Worm (Caenorhabditis elegans) whole organism, L4 larva: Measurements from ENCODE around the gene glb-11.

Source experiments
- R02D3.7 ChIP-seq: fragments of 150-350 bp; sonication (generic microtip); optimal IDR thresholded peaks from 3 replicates; lab custom pipeline; 2014; ENCODE audit warnings: missing biosample characterization, missing genetic modification characterization
- Y48G9A.11 ChIP-seq: fragments of 200-800 bp; sonication (Bioruptor generic); IDR thresholded peaks from 2 replicates; pipeline ENCODE4 v1.3.6; 2022; ENCODE audit warnings: missing genetic modification reagents, missing genetic modification characterization, missing compliant biosample characterization
- Y75B8A.6 ChIP-seq: fragments of 200-800 bp; sonication (Bioruptor generic); IDR thresholded peaks from 2 replicates; pipeline ENCODE4 v1.3.6; 2022; ENCODE audit warnings: missing genetic modification reagents, missing genetic modification characterization, missing compliant biosample characterization
- ZK546.5 ChIP-seq, 2 experiments: sonication (generic microtip); optimal IDR thresholded peaks; 2 replicates each; lab custom pipeline; 2017; ENCODE audit warnings: missing biosample characterization in 2 of 2, missing genetic modification characterization in 2 of 2
- ama-1 ChIP-seq: fragments of 150-350 bp; optimal IDR thresholded peaks from 2 replicates; lab custom pipeline; 2014; ENCODE audit warnings: inconsistent platforms, mixed read lengths
- ceh-20 ChIP-seq: fragments of 200-800 bp; sonication (Bioruptor generic); IDR thresholded peaks from 2 replicates; pipeline ENCODE4 v1.3.6; 2022; ENCODE audit warnings: missing genetic modification reagents, missing genetic modification characterization, missing compliant biosample characterization
- ceh-28 ChIP-seq: fragments of 150-350 bp; optimal IDR thresholded peaks from 2 replicates; lab custom pipeline; 2014; ENCODE audit warnings: missing biosample characterization, missing genetic modification reagents, missing genetic modification characterization
- cey-2 ChIP-seq: sonication (generic microtip); optimal IDR thresholded peaks from 3 replicates; lab custom pipeline; 2017; ENCODE audit warnings: missing genetic modification characterization, mild to moderate bottlenecking, missing compliant biosample characterization, antibody characterized with exemption, borderline replicate concordance; ENCODE audit not compliant: insufficient read depth
- ctbp-1 ChIP-seq: fragments of 200-800 bp; sonication (Bioruptor generic); IDR thresholded peaks from 2 replicates; pipeline ENCODE4 v1.3.6; 2022; ENCODE audit warnings: missing genetic modification reagents, missing genetic modification characterization, missing compliant biosample characterization
- daf-16 ChIP-seq, 3 experiments: sonication (generic microtip); optimal IDR thresholded peaks; 2 replicates each; lab custom pipeline; 2016 to 2017; ENCODE audit warnings: missing genetic modification characterization in 3 of 3, missing genetic modification reagents in 3 of 3, mild to moderate bottlenecking in 2 of 3, missing compliant biosample characterization in 2 of 3, missing biosample characterization in 1 of 3, moderate library complexity in 1 of 3
- daf-19 ChIP-seq: fragments of 200-800 bp; sonication (Bioruptor generic); conservative IDR thresholded peaks from 2 replicates; pipeline ENCODE4 v1.3.6; 2022; ENCODE audit warnings: missing genetic modification characterization, missing compliant biosample characterization
- dmd-6 ChIP-seq: fragments of 200-800 bp; sonication (Bioruptor generic); IDR thresholded peaks from 2 replicates; pipeline ENCODE4 v1.3.6; 2022; ENCODE audit warnings: missing genetic modification reagents, missing genetic modification characterization, missing compliant biosample characterization
- dmd-9 ChIP-seq: fragments of 200-800 bp; sonication (Bioruptor generic); IDR thresholded peaks from 2 replicates; pipeline ENCODE4 v1.3.6; 2022; ENCODE audit warnings: missing genetic modification reagents, missing genetic modification characterization, missing compliant biosample characterization
- duxl-1 ChIP-seq: sonication (generic microtip); optimal IDR thresholded peaks from 2 replicates; lab custom pipeline; 2016; ENCODE audit warnings: mild to moderate bottlenecking, missing genetic modification characterization, moderate library complexity, missing compliant biosample characterization; ENCODE audit not compliant: poor library complexity
- egl-27 ChIP-seq: sonication (generic microtip); optimal IDR thresholded peaks from 3 replicates; lab custom pipeline; 2017; ENCODE audit warnings: missing biosample characterization, missing genetic modification reagents, missing genetic modification characterization
- gei-8 ChIP-seq: fragments of 200-800 bp; sonication (Bioruptor generic); optimal IDR thresholded peaks from 2 replicates; lab custom pipeline; 2018; ENCODE audit warnings: mild to moderate bottlenecking, missing genetic modification characterization, missing compliant biosample characterization
- hif-1 ChIP-seq, 2 experiments: sonication (generic microtip); optimal IDR thresholded peaks; 2 replicates each; lab custom pipeline; 2016 to 2017; ENCODE audit warnings: missing compliant biosample characterization in 2 of 2, missing genetic modification characterization in 2 of 2, missing genetic modification reagents in 2 of 2, missing genotype in 2 of 2, mild to moderate bottlenecking in 1 of 2
- hlh-11 ChIP-seq: fragments of 200-800 bp; sonication (Bioruptor generic); optimal IDR thresholded peaks from 2 replicates; lab custom pipeline; 2018; ENCODE audit warnings: mild to moderate bottlenecking, missing genetic modification characterization, missing compliant biosample characterization
- hlh-30 ChIP-seq: sonication (generic microtip); optimal IDR thresholded peaks from 2 replicates; lab custom pipeline; 2017; ENCODE audit warnings: antibody characterized with exemption, mild to moderate bottlenecking, missing genetic modification characterization, missing compliant biosample characterization; ENCODE audit not compliant: insufficient read depth
- hmg-1.1 ChIP-seq: fragments of 200-800 bp; sonication (Bioruptor generic); IDR thresholded peaks from 2 replicates; pipeline ENCODE4 v1.3.6; 2022; ENCODE audit warnings: missing genetic modification reagents, missing genetic modification characterization, missing compliant biosample characterization
- jun-1 ChIP-seq: fragments of 150-350 bp; optimal IDR thresholded peaks from 2 replicates; lab custom pipeline; 2014; ENCODE audit warnings: missing biosample characterization, missing genetic modification reagents, missing genetic modification characterization
- lin-1 ChIP-seq: fragments of 200-800 bp; sonication (Bioruptor generic); IDR thresholded peaks from 2 replicates; pipeline ENCODE4 v1.3.6; 2022; ENCODE audit warnings: missing genetic modification reagents, missing genetic modification characterization, missing compliant biosample characterization
- lin-13 ChIP-seq: fragments of 150-350 bp; optimal IDR thresholded peaks from 2 replicates; lab custom pipeline; 2014; ENCODE audit warnings: missing biosample characterization, missing genetic modification reagents, missing genetic modification characterization
- lin-15B ChIP-seq: fragments of 150-350 bp; sonication (generic microtip); optimal IDR thresholded peaks from 3 replicates; lab custom pipeline; 2014; ENCODE audit warnings: missing biosample characterization, missing genetic modification characterization
- lir-3 ChIP-seq: sonication (generic microtip); optimal IDR thresholded peaks from 2 replicates; lab custom pipeline; 2016; ENCODE audit warnings: mild to moderate bottlenecking, missing genetic modification characterization, missing compliant biosample characterization
- lsy-2 ChIP-seq, 2 experiments: fragments of 150-350 bp in 1 of 2; sonication (generic microtip) in 1 of 2; optimal IDR thresholded peaks; 2 replicates each; lab custom pipeline; 2014 to 2017; ENCODE audit warnings: missing biosample characterization in 2 of 2, missing genetic modification characterization in 2 of 2
- mdt-29 ChIP-seq: fragments of 200-800 bp; sonication (Bioruptor generic); IDR thresholded peaks from 2 replicates; pipeline ENCODE4 v1.3.6; 2022; ENCODE audit warnings: missing genetic modification reagents, missing genetic modification characterization, missing compliant biosample characterization
- mes-2 ChIP-seq: sonication (generic microtip); optimal IDR thresholded peaks from 2 replicates; lab custom pipeline; 2016; ENCODE audit warnings: missing genotype, mild to moderate bottlenecking, missing genetic modification characterization, missing compliant biosample characterization; ENCODE audit not compliant: poor library complexity, severe bottlenecking
- mxl-2 ChIP-seq: fragments of 200-800 bp; sonication (Bioruptor generic); conservative IDR thresholded peaks from 2 replicates; pipeline ENCODE4 v1.3.6; 2022; ENCODE audit warnings: missing genetic modification reagents, missing genetic modification characterization, missing compliant biosample characterization
- mxl-3 ChIP-seq: fragments of 200-800 bp; sonication (Bioruptor generic); optimal IDR thresholded peaks from 2 replicates; lab custom pipeline; 2018; ENCODE audit warnings: mild to moderate bottlenecking, missing genetic modification characterization, missing compliant biosample characterization
- nhr-102 ChIP-seq: sonication (generic microtip); optimal IDR thresholded peaks from 2 replicates; lab custom pipeline; 2016; ENCODE audit warnings: mild to moderate bottlenecking, missing genetic modification characterization, moderate library complexity, missing compliant biosample characterization
- nhr-42 ChIP-seq: fragments of 200-800 bp; sonication (Bioruptor generic); IDR thresholded peaks from 2 replicates; pipeline ENCODE4 v1.3.6; 2022; ENCODE audit warnings: missing genetic modification characterization, missing compliant biosample characterization
- pqm-1 ChIP-seq: sonication (generic microtip); optimal IDR thresholded peaks from 2 replicates; lab custom pipeline; 2017; ENCODE audit warnings: missing biosample characterization, missing genetic modification characterization
- rbr-2 ChIP-seq: sonication (generic microtip); optimal IDR thresholded peaks from 2 replicates; lab custom pipeline; 2016; ENCODE audit warnings: missing genotype, missing genetic modification characterization, missing compliant biosample characterization
- saeg-2 ChIP-seq: fragments of 200-800 bp; sonication (Bioruptor generic); IDR thresholded peaks from 2 replicates; pipeline ENCODE4 v1.3.6; 2022; ENCODE audit warnings: missing genetic modification reagents, missing genetic modification characterization, missing compliant biosample characterization
- sdz-12 ChIP-seq: fragments of 200-800 bp; sonication (Bioruptor generic); optimal IDR thresholded peaks from 2 replicates; lab custom pipeline; 2018; ENCODE audit warnings: mild to moderate bottlenecking, missing genetic modification characterization, missing compliant biosample characterization
- set-16 ChIP-seq: fragments of 200-800 bp; sonication (Bioruptor generic); IDR thresholded peaks from 2 replicates; pipeline ENCODE4 v1.3.6; 2022; ENCODE audit warnings: missing genetic modification reagents, missing genetic modification characterization, missing compliant biosample characterization
- skn-1 ChIP-seq: fragments of 150-350 bp; optimal IDR thresholded peaks from 2 replicates; lab custom pipeline; 2014; ENCODE audit warnings: missing biosample characterization, missing genetic modification characterization
- snpc-1.2 ChIP-seq: fragments of 200-800 bp; sonication (Bioruptor generic); IDR thresholded peaks from 2 replicates; pipeline ENCODE4 v1.3.6; 2022; ENCODE audit warnings: missing genetic modification reagents, missing genetic modification characterization, missing compliant biosample characterization
- snpc-4 ChIP-seq: fragments of 150-350 bp; optimal IDR thresholded peaks from 2 replicates; lab custom pipeline; 2014; ENCODE audit warnings: missing biosample characterization, missing genetic modification characterization
- spr-1 ChIP-seq: sonication (generic microtip); optimal IDR thresholded peaks from 2 replicates; lab custom pipeline; 2016; ENCODE audit warnings: mild to moderate bottlenecking, missing genetic modification characterization, missing compliant biosample characterization
- unc-62 ChIP-seq, 3 experiments: fragments of 150-350 bp in 1 of 3; sonication (generic microtip); optimal IDR thresholded peaks in 2 of 3; peaks in 1 of 3; 1 replicate in 1 of 3; 2 replicates in 2 of 3; lab custom pipeline; 2014 to 2017; ENCODE audit warnings: missing biosample characterization in 3 of 3, missing genetic modification characterization in 3 of 3, missing genetic modification reagents in 3 of 3, missing genotype in 1 of 3
- zag-1 ChIP-seq: fragments of 150-350 bp; optimal IDR thresholded peaks from 2 replicates; lab custom pipeline; 2014; ENCODE audit warnings: missing biosample characterization, missing genetic modification characterization
- zip-11 ChIP-seq: fragments of 200-800 bp; sonication (Bioruptor generic); IDR thresholded peaks from 2 replicates; pipeline ENCODE4 v1.3.6; 2022; ENCODE audit warnings: missing genetic modification characterization, missing compliant biosample characterization
- ztf-11 ChIP-seq: fragments of 150-350 bp; optimal IDR thresholded peaks from 2 replicates; lab custom pipeline; 2014; ENCODE audit warnings: missing biosample characterization, missing genetic modification characterization

The glb-11 gene

DNA sequence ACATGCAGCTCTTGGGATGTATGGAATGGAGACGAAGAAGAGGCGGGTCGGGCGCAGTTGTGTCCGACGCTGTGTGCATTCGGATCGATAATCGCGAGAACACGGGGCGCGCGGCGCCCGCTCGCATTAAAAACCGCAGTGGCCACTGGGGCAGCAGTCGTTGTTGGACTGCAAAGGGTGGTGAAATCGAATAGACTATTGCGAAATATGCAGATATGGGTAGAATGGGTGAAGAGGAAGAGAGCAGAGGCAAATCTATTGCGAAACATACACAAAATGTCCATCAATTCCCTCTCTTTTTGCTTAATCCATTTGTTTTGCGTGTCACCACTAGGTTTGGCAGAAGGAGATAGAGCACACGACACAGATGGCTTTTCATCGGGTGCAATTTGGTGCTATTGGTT lies 26.1 kb upstream of the glb-11 start (continued):
- TF ChIP-seq gei-8: no peak
- no peak for TF ChIP-seq zag-1
- peak; percentile 64 for TF ChIP-seq mes-2 (tag; lab: Kevin White, UChicago)
- TF ChIP-seq egl-27 (tag; lab: Kevin White, UChicago): no peak
- 0 out of 2 replicates have a peak, but pooled peaks have one; percentile 7 for TF ChIP-seq dmd-9 (GFP tag; lab: Robert Waterston, UW)
- TF ChIP-seq zip-11: no peak
- TF ChIP-seq spr-1 (tag; lab: Kevin White, UChicago): peak; percentile 10
- TF ChIP-seq pqm-1 (tag; lab: Kevin White, UChicago): no peak
- TF ChIP-seq set-16 (GFP tag; lab: Robert Waterston, UW): peak; percentile 68
- peak; percentile 57 for TF ChIP-seq hlh-11 (tag; lab: Kevin White, UChicago)
- TF ChIP-seq skn-1 (tag; lab: Kevin White, UChicago): no peak
- TF ChIP-seq cey-2: no peak
- TF ChIP-seq ceh-20 (GFP tag; lab: Robert Waterston, UW): peak; percentile 82
- TF ChIP-seq nhr-102 (tag; lab: Kevin White, UChicago): no peak
- TF ChIP-seq snpc-4 (tag; lab: Kevin White, UChicago): no peak
- no peak for TF ChIP-seq sdz-12 (GFP tag; lab: Kevin White, UChicago)
- TF ChIP-seq saeg-2: 0 out of 2 replicates have a peak, but pooled peaks have one; percentile 10
- TF ChIP-seq duxl-1 (tag; lab: Kevin White, UChicago): no peak
- TF ChIP-seq mxl-3 (GFP tag; lab: Kevin White, UChicago): peak; percentile 26
- TF ChIP-seq unc-62 (GFP tag; optimal IDR thresholded peaks at IDR 0.05 in 1 of 2; lab: Kevin White, UChicago): peak in 1 of 2 experiments; percentile 48
- no peak for TF ChIP-seq unc-62 (tag; optimal IDR thresholded peaks at IDR 0.05; lab: Kevin White, UChicago)
- TF ChIP-seq ceh-28 (tag; lab: Kevin White, UChicago): peak; percentile 76
- TF ChIP-seq lir-3 (tag; lab: Kevin White, UChicago): peak; percentile 7
- TF ChIP-seq lsy-2 (tag; optimal IDR thresholded peaks at IDR 0.05; lab: Kevin White, UChicago): peak; percentile 67 to 87
- no peak for TF ChIP-seq daf-16 (GFP tag; optimal IDR thresholded peaks at IDR 0.05; lab: Kevin White, UChicago)
- TF ChIP-seq daf-16 (tag; optimal IDR thresholded peaks at IDR 0.05; lab: Kevin White, UChicago): no peak
- TF ChIP-seq hlh-30: peak; percentile 50
- TF ChIP-seq lin-1 (GFP tag; lab: Robert Waterston, UW): no peak
- no peak for TF ChIP-seq snpc-1.2 (GFP tag; lab: Robert Waterston, UW)
- TF ChIP-seq Y75B8A.6 (GFP tag; lab: Robert Waterston, UW): no peak

DNA sequence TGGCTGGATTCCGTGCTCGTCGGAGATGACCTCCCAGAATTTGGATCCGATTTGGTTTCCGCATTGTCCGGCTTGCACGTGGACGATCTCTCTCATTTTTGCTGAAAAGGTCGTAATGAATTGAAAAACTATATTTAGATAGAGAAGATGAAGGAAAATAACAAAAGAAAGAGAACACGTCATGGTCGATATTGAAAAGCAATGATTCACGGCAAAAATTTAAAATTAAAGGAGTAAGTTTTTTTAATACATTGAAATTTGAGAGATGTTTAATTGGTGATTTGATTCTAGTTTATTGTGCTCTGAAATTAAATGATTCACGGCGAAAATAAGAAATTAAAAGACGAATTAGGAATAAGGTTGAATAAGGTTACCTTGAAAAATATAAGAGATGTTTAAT lies 25.5 kb upstream of the glb-11 start, which contains the start of gene tbb-2:
Gene tbb-2, minus strand, starts transcription at position 101 of the 400 bp plus-strand sequence.
- TF ChIP-seq Y48G9A.11 (GFP tag; lab: Robert Waterston, UW): no peak
- TF ChIP-seq Y75B8A.6 (GFP tag; lab: Robert Waterston, UW): no peak
- TF ChIP-seq hif-1 (tag; optimal IDR thresholded peaks at IDR 0.05; lab: Kevin White, UChicago): no peak
- no peak for TF ChIP-seq ama-1 (lab: Kevin White, UChicago)
- TF ChIP-seq mxl-2 (GFP tag; lab: Robert Waterston, UW): no peak
- TF ChIP-seq lin-13: no peak
- TF ChIP-seq rbr-2 (tag; lab: Kevin White, UChicago): no peak

DNA sequence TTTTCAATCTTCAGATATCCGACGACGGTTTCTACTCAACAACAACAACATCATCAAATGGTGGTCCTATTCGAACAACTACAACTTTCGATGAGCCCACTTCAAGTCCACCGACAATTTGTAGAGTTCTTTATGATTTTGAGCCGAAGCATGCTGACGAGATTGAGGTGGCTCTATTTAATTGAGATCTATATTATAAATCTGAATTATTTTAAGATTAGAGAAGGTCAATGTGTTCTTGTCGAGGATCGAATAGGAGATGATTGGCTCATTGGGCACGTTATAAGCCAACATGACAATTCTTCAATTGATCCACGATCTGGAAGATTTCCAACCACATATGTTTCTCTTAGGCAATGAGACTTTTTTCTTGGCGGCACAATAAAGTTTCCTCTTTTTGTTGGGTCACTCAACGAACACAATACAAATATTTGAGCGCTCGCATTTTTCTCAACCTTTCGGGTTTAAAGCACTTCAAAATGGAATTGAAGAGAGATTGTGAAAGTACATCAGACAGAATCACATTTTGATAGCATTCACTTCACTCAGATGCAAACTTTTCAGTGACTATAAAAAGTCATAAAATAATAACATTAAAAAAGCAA lies 23.5 kb upstream of the glb-11 start:
- no peak for TF ChIP-seq nhr-42 (GFP tag; lab: Robert Waterston, UW)
- TF ChIP-seq ceh-20 (GFP tag; lab: Robert Waterston, UW): no peak
- TF ChIP-seq nhr-102 (tag; lab: Kevin White, UChicago): peak; percentile 71
- peak; percentile 53 for TF ChIP-seq hmg-1.1 (GFP tag; lab: Robert Waterston, UW)
- peak; percentile 56 for TF ChIP-seq lin-1 (GFP tag; lab: Robert Waterston, UW)
- peak in 1 of 2 experiments; percentile 15 for TF ChIP-seq ZK546.5 (tag; optimal IDR thresholded peaks at IDR 0.05; lab: Kevin White, UChicago)
- no peak for TF ChIP-seq ztf-11 (tag; lab: Kevin White, UChicago)
- TF ChIP-seq lin-15B: no peak
- no peak for TF ChIP-seq dmd-6 (GFP tag; lab: Robert Waterston, UW)
- peak; percentile 48; the same call in 1 of the 2 replicates for TF ChIP-seq Y48G9A.11 (GFP tag; lab: Robert Waterston, UW)
- no peak for TF ChIP-seq mdt-29 (GFP tag; lab: Robert Waterston, UW)
- 0 out of 2 replicates have a peak, but pooled peaks have one; percentile 15 for TF ChIP-seq ctbp-1
- TF ChIP-seq jun-1 (tag; lab: Kevin White, UChicago): peak; percentile 19
- TF ChIP-seq lsy-2 (tag; optimal IDR thresholded peaks at IDR 0.05; lab: Kevin White, UChicago): peak; percentile 4 to 21
- 0 out of 2 replicates have a peak, but pooled peaks have one; percentile 56 for TF ChIP-seq daf-19
- TF ChIP-seq R02D3.7 (tag; lab: Kevin White, UChicago): peak; percentile 12
